Worm (Caenorhabditis elegans) whole organism, mixed stage, embryonic: ENCODE data around the gene emc-3.

Experiments
- M03D4.4 ChIP-seq: sonication (generic microtip); optimal IDR thresholded peaks from 2 replicates; lab custom pipeline; 2017; ENCODE audit warnings: mild to moderate bottlenecking, missing genetic modification characterization, missing compliant biosample characterization
- bed-3 ChIP-seq: fragments of 200-800 bp; sonication (Bioruptor generic); optimal IDR thresholded peaks from 3 replicates; lab custom pipeline; 2018; ENCODE audit warnings: mild to moderate bottlenecking, missing genetic modification characterization, moderate library complexity, missing compliant biosample characterization
- ceh-39 ChIP-seq: fragments of 150-350 bp; optimal IDR thresholded peaks from 2 replicates; lab custom pipeline; 2014; ENCODE audit warnings: missing biosample characterization, missing genetic modification characterization
- ceh-43 ChIP-seq: fragments of 200-800 bp; sonication (Bioruptor generic); optimal IDR thresholded peaks from 2 replicates; lab custom pipeline; 2018; ENCODE audit warnings: mild to moderate bottlenecking, missing genetic modification characterization, moderate library complexity, missing compliant biosample characterization
- ceh-83 ChIP-seq: fragments of 200-800 bp; sonication (Bioruptor generic); optimal IDR thresholded peaks from 2 replicates; lab custom pipeline; 2018; ENCODE audit warnings: mild to moderate bottlenecking, missing genetic modification characterization, missing compliant biosample characterization
- ces-1 ChIP-seq: fragments of 150-350 bp; optimal IDR thresholded peaks from 2 replicates; lab custom pipeline; 2014; ENCODE audit warnings: missing biosample characterization, missing genetic modification reagents, missing genetic modification characterization
- cnd-1 ChIP-seq: fragments of 200-800 bp; sonication (Bioruptor generic); optimal IDR thresholded peaks from 2 replicates; lab custom pipeline; 2018; ENCODE audit warnings: mild to moderate bottlenecking, missing genetic modification characterization, missing compliant biosample characterization
- drap-1 ChIP-seq: fragments of 200-800 bp; sonication (Bioruptor generic); optimal IDR thresholded peaks from 3 replicates; lab custom pipeline; 2018; ENCODE audit warnings: mild to moderate bottlenecking, missing genetic modification characterization, missing compliant biosample characterization
- elt-1 ChIP-seq: sonication (generic microtip); optimal IDR thresholded peaks from 2 replicates; lab custom pipeline; 2017; ENCODE audit warnings: missing genetic modification characterization, mild to moderate bottlenecking, missing compliant biosample characterization, antibody characterized with exemption, moderate library complexity, borderline replicate concordance; ENCODE audit not compliant: insufficient read depth
- flh-1 ChIP-seq: fragments of 200-800 bp; sonication (Bioruptor generic); optimal IDR thresholded peaks from 2 replicates; lab custom pipeline; 2018; ENCODE audit warnings: mild to moderate bottlenecking, missing genetic modification characterization, moderate library complexity, missing compliant biosample characterization
- ham-2 ChIP-seq: fragments of 200-800 bp; sonication (Bioruptor generic); optimal IDR thresholded peaks from 2 replicates; lab custom pipeline; 2018; ENCODE audit warnings: mild to moderate bottlenecking, missing genetic modification characterization, missing compliant biosample characterization
- hlh-1 ChIP-seq: fragments of 150-350 bp; optimal IDR thresholded peaks from 2 replicates; lab custom pipeline; 2014; ENCODE audit warnings: missing biosample characterization, missing genetic modification reagents, missing genetic modification characterization
- lin-13 ChIP-seq: fragments of 150-350 bp; optimal IDR thresholded peaks from 2 replicates; lab custom pipeline; 2014; ENCODE audit warnings: missing biosample characterization, missing genetic modification characterization
- lin-32 ChIP-seq: fragments of 200-800 bp; sonication (Bioruptor generic); optimal IDR thresholded peaks from 2 replicates; lab custom pipeline; 2018; ENCODE audit warnings: mild to moderate bottlenecking, missing genetic modification characterization, missing compliant biosample characterization
- lsy-2 ChIP-seq: fragments of 150-350 bp; optimal IDR thresholded peaks from 2 replicates; lab custom pipeline; 2014; ENCODE audit warnings: missing biosample characterization, missing genetic modification characterization
- mab-5 ChIP-seq: fragments of 150-350 bp; optimal IDR thresholded peaks from 2 replicates; lab custom pipeline; 2014; ENCODE audit warnings: missing biosample characterization, missing genetic modification characterization
- mep-1 ChIP-seq: fragments of 150-350 bp; optimal IDR thresholded peaks from 2 replicates; lab custom pipeline; 2017; ENCODE audit warnings: missing biosample characterization, missing genetic modification reagents, missing genetic modification characterization, inconsistent platforms
- mls-2 ChIP-seq: sonication (generic microtip); optimal IDR thresholded peaks from 2 replicates; lab custom pipeline; 2016; ENCODE audit warnings: mild to moderate bottlenecking, missing genetic modification characterization, moderate library complexity, missing compliant biosample characterization
- nhr-12 ChIP-seq: fragments of 150-350 bp; optimal IDR thresholded peaks from 2 replicates; lab custom pipeline; 2014; ENCODE audit warnings: missing biosample characterization, missing genetic modification characterization
- nhr-2 ChIP-seq: fragments of 150-350 bp; optimal IDR thresholded peaks from 2 replicates; lab custom pipeline; 2014; ENCODE audit warnings: missing biosample characterization, missing genetic modification characterization
- nhr-237 ChIP-seq: fragments of 150-350 bp; optimal IDR thresholded peaks from 2 replicates; lab custom pipeline; 2014; ENCODE audit warnings: missing biosample characterization, missing genetic modification characterization
- nhr-28 ChIP-seq: fragments of 150-350 bp; optimal IDR thresholded peaks from 2 replicates; lab custom pipeline; 2014; ENCODE audit warnings: missing biosample characterization, missing genetic modification characterization
- nhr-76 ChIP-seq: sonication (generic microtip); optimal IDR thresholded peaks from 2 replicates; lab custom pipeline; 2017; ENCODE audit warnings: missing biosample characterization, missing genetic modification characterization
- pha-4 ChIP-seq: fragments of 150-350 bp; optimal IDR thresholded peaks from 2 replicates; lab custom pipeline; 2018; ENCODE audit warnings: missing biosample characterization, missing genetic modification reagents, missing genetic modification characterization
- sem-2 ChIP-seq: fragments of 200-800 bp; sonication (Bioruptor generic); optimal IDR thresholded peaks from 2 replicates; lab custom pipeline; 2018; ENCODE audit warnings: mild to moderate bottlenecking, missing genetic modification characterization, missing compliant biosample characterization
- snpc-4 ChIP-seq: fragments of 150-350 bp; optimal IDR thresholded peaks from 2 replicates; lab custom pipeline; 2014; ENCODE audit warnings: missing biosample characterization, missing genetic modification characterization
- tbx-8 ChIP-seq: fragments of 200-800 bp; sonication (Bioruptor generic); optimal IDR thresholded peaks from 2 replicates; lab custom pipeline; 2018; ENCODE audit warnings: mild to moderate bottlenecking, missing genetic modification characterization, moderate library complexity, missing compliant biosample characterization
- unc-120 ChIP-seq: sonication (generic microtip); optimal IDR thresholded peaks from 2 replicates; lab custom pipeline; 2017; ENCODE audit warnings: missing genetic modification characterization, missing compliant biosample characterization; ENCODE audit not compliant: poor library complexity, severe bottlenecking
- unc-39 ChIP-seq: fragments of 150-350 bp; optimal IDR thresholded peaks from 2 replicates; lab custom pipeline; 2014; ENCODE audit warnings: missing biosample characterization, missing genetic modification characterization
- zip-8 ChIP-seq: fragments of 150-350 bp; optimal IDR thresholded peaks from 2 replicates; lab custom pipeline; 2014; ENCODE audit warnings: missing biosample characterization, missing genetic modification characterization
- ztf-11 ChIP-seq: fragments of 150-350 bp; optimal IDR thresholded peaks from 2 replicates; lab custom pipeline; 2014; ENCODE audit warnings: missing biosample characterization, missing genetic modification characterization

emc-3 gene

ce11 chrIV:13360144-13360543 is 21.6 kb downstream of the emc-3 start, which contains the start of gene Y62E10A.3:
Gene Y62E10A.3 (minus strand): TSS chrIV:13360244.
- TF ChIP-seq sem-2 (GFP tag; lab: Kevin White, UChicago) (no peak), lin-13 (tag; lab: Kevin White, UChicago) (no peak), ceh-43 (GFP tag; lab: Kevin White, UChicago) (no peak), nhr-28 (tag; lab: Kevin White, UChicago) (no peak), ceh-39 (no peak), unc-120 (tag; lab: Kevin White, UChicago) (no peak), nhr-76 (tag; lab: Kevin White, UChicago) (no peak), tbx-8 (GFP tag; lab: Kevin White, UChicago) (no peak), M03D4.4 (no peak), cnd-1 (no peak), nhr-12 (tag; lab: Kevin White, UChicago) (no peak), snpc-4 (tag; lab: Kevin White, UChicago) (no peak), ces-1 (GFP tag; lab: Kevin White, UChicago) (no peak), nhr-237 (tag; lab: Kevin White, UChicago) (no peak), flh-1 (GFP tag; lab: Kevin White, UChicago) (no peak), lin-32 (GFP tag; lab: Kevin White, UChicago) (no peak), ceh-83 (GFP tag; lab: Kevin White, UChicago) (no peak), elt-1 (tag; lab: Kevin White, UChicago) (no peak), unc-39 (tag; lab: Kevin White, UChicago) (no peak)

ce11 chrIV:13358488-13358887 is 23.2 kb downstream of the emc-3 start, which contains the start of gene W02A2.8:
Gene W02A2.8 (minus strand): TSS chrIV:13358588.
- TF ChIP-seq lin-13 (tag; lab: Kevin White, UChicago) = no peak
- TF ChIP-seq ham-2 (GFP tag; lab: Kevin White, UChicago) = no peak
- TF ChIP-seq ces-1 (GFP tag; lab: Kevin White, UChicago) = no peak
- TF ChIP-seq sem-2 (GFP tag; lab: Kevin White, UChicago) = no peak
- TF ChIP-seq drap-1 (GFP tag; lab: Kevin White, UChicago) = no peak

ce11 chrIV:13356005-13356404 is 25.7 kb downstream of the emc-3 start:
- TF ChIP-seq elt-1 (tag; lab: Kevin White, UChicago) (no peak), flh-1 (GFP tag; lab: Kevin White, UChicago) (no peak), bed-3 (GFP tag; lab: Kevin White, UChicago) (no peak), mab-5 (no peak), lin-13 (tag; lab: Kevin White, UChicago) (no peak), pha-4 (no peak), hlh-1 (tag; lab: Kevin White, UChicago) (no peak), nhr-28 (tag; lab: Kevin White, UChicago) (no peak), zip-8 (tag; lab: Kevin White, UChicago) (no peak), nhr-12 (tag; lab: Kevin White, UChicago) (no peak), ham-2 (GFP tag; lab: Kevin White, UChicago) (no peak), mep-1 (tag; lab: Kevin White, UChicago) (no peak), nhr-76 (tag; lab: Kevin White, UChicago) (no peak), lsy-2 (tag; lab: Kevin White, UChicago) (no peak), unc-39 (tag; lab: Kevin White, UChicago) (no peak), drap-1 (GFP tag; lab: Kevin White, UChicago) (no peak), snpc-4 (tag; lab: Kevin White, UChicago) (no peak), sem-2 (GFP tag; lab: Kevin White, UChicago) (no peak), ceh-43 (GFP tag; lab: Kevin White, UChicago) (no peak), ztf-11 (tag; lab: Kevin White, UChicago) (no peak)

ce11 chrIV:13354044-13354443 is 27.7 kb downstream of the emc-3 start:
- TF ChIP-seq ceh-43 (GFP tag; lab: Kevin White, UChicago) (no peak), lsy-2 (tag; lab: Kevin White, UChicago) (no peak), bed-3 (GFP tag; lab: Kevin White, UChicago) (no peak), drap-1 (GFP tag; lab: Kevin White, UChicago) (no peak), nhr-76 (tag; lab: Kevin White, UChicago) (no peak), mls-2 (tag; lab: Kevin White, UChicago) (no peak), mab-5 (no peak), unc-39 (tag; lab: Kevin White, UChicago) (no peak), sem-2 (GFP tag; lab: Kevin White, UChicago) (no peak), elt-1 (tag; lab: Kevin White, UChicago) (no peak), snpc-4 (tag; lab: Kevin White, UChicago) (no peak), nhr-237 (tag; lab: Kevin White, UChicago) (no peak), nhr-2 (tag; lab: Kevin White, UChicago) (no peak), nhr-28 (tag; lab: Kevin White, UChicago) (no peak), lin-32 (GFP tag; lab: Kevin White, UChicago) (no peak), cnd-1 (no peak), ham-2 (GFP tag; lab: Kevin White, UChicago) (no peak), ces-1 (GFP tag; lab: Kevin White, UChicago) (no peak)
